Worm (Caenorhabditis elegans): ENCODE results near the gene R02D3.8.

Gene R02D3.8

DNA sequence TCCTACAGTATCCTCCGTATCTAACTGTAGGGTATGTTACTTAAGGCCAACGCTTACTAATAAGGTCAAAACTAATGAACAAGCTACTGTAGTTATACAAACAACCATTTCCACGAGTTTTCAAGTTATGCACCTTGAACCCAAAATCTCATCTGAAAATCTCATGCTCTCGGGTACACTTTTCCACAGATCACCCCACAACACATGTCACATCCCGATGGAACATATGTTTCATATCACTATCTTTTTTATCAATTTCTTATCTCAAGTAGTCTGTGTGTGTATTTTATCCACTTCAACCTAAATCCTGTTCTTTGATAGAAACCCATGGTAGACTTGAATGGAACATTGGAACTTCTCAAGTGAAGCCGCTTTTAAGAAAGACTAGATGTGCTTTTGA, 43.3 kb upstream of the R02D3.8 start:
- TF ChIP-seq fkh-6 (tag; optimal IDR thresholded peaks at IDR 0.05) = no peak
- TF ChIP-seq elt-2 (tag; optimal IDR thresholded peaks at IDR 0.05) = no peak
- TF ChIP-seq tbx-2 (tag; optimal IDR thresholded peaks at IDR 0.05) = no peak
- TF ChIP-seq elt-4 (tag; optimal IDR thresholded peaks at IDR 0.05) = no peak

DNA sequence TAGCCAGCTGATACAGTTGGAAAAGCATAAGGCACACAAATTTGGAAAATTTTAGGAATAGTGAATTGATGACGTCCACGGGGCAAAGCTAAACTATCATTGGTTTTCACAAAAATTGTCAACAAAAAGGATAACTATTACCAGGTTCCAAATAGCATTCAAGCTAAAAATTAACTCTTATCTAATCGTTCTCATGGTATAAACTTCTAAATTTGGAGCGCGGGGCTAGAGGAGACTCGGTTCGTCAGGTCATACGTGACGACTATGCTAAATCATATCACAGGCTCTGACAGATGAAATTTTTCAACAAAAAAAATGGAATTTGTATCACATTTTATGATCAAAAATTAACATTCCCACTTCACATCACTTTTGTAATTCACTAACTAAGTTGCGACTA, 42.2 kb upstream of the R02D3.8 start:
- TF ChIP-seq zip-5 (tag; optimal IDR thresholded peaks at IDR 0.05) (no peak), ceh-9 (tag; optimal IDR thresholded peaks at IDR 0.05) (no peak), pqm-1 (tag; optimal IDR thresholded peaks at IDR 0.05) (no peak), hlh-13 (GFP tag; optimal IDR thresholded peaks at IDR 0.05) (no peak), pax-1 (tag; optimal IDR thresholded peaks at IDR 0.05) (no peak), lim-6 (tag; optimal IDR thresholded peaks at IDR 0.05) (no peak), C08G9.2 (tag; optimal IDR thresholded peaks at IDR 0.05) (no peak), ceh-22 (tag; optimal IDR thresholded peaks at IDR 0.05) (no peak), hlh-15 (tag; optimal IDR thresholded peaks at IDR 0.05) (no peak), mec-3 (tag; optimal IDR thresholded peaks at IDR 0.05; ENCODE audit: borderline replicate concordance) (no peak), ceh-31 (tag; optimal IDR thresholded peaks at IDR 0.05) (no peak), ceh-19 (GFP tag; optimal IDR thresholded peaks at IDR 0.05) (no peak), rnt-1 (tag; optimal IDR thresholded peaks at IDR 0.05) (no peak), npax-4 (tag; optimal IDR thresholded peaks at IDR 0.05) (no peak), elt-2 (tag; optimal IDR thresholded peaks at IDR 0.05) (no peak), K02D7.2 (tag; optimal IDR thresholded peaks at IDR 0.05) (no peak), tbx-2 (tag; optimal IDR thresholded peaks at IDR 0.05) (no peak), ceh-14 (tag; optimal IDR thresholded peaks at IDR 0.05) (no peak), ets-4 (tag; optimal IDR thresholded peaks at IDR 0.05) (no peak)

DNA sequence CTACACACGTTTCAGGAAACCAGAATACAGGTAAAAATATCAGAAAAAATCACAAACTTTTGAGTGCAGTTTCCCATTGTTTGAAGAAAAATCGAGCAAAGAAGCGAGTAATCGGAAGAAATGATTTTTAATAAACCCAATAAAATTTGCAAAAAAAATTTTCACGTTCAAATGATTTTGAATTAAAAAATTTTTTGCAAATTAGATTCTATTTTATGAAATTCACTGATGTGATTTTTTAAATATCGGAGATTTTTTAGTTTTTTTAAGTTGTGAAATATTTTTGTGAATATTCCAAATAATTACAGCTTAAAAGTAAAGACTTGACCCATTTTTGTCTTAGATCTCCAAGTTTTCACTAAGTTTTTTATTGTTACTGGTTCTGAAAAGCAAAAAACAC, 41.2 kb upstream of the R02D3.8 start, which contains the start of gene pnp-1:
pnp-1 (minus strand) TSS at position 101 of the 400 bp plus-strand sequence.
- no peak for TF ChIP-seq ahr-1 (tag; optimal IDR thresholded peaks at IDR 0.05)

DNA sequence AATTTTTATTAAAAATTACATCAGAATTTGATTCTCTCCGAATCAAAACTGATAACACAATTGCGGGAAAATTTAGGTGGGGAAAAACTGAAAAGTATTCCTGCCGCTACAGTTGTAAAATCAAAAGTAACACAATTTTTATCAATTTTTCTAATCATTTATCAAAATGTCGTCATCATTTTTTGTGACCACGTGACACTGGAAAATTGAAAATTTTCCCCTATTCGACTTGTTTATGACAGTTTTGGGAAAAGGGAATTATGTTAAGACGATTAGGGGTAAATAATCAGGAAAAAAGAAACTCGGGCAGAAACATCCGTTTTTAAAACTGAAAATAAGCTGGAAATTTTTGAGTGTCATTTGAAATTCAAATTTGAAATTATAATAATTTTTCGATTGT, 39.8 kb upstream of the R02D3.8 start:
- no peak for TF ChIP-seq ceh-45 (GFP tag; IDR thresholded peaks at IDR 0.05)
- peak; percentile 20 for TF ChIP-seq elt-2 (tag; optimal IDR thresholded peaks at IDR 0.05)

DNA sequence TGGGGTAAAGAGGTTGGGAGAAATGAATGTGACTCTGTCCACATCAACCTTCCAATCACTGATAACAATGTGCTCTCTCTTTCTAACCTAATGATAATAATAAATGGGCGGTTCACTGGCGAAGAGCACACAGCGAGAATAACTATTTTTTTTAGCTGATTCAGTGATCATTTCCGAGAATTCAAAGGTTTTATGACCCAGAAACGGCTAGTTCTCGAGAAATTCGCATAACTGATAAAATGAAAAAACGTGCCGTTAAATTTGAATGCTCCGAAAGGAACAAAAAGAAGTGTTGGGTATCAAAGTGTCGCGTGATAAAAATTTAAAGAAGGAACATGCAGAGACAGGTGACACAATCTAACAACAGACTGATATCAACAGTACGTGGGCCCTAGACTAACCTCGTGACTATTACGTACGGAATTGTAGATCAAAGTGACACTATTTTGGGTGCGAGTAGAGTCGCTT, 38.8 kb upstream of the R02D3.8 start:
- TF ChIP-seq elt-2 (tag; optimal IDR thresholded peaks at IDR 0.05) (peak; percentile 80), hlh-30 (tag; optimal IDR thresholded peaks at IDR 0.05; ENCODE audit: insufficient read depth) (no peak), ceh-48 (tag; optimal IDR thresholded peaks at IDR 0.05) (no peak), fkh-6 (tag; optimal IDR thresholded peaks at IDR 0.05) (no peak)

DNA sequence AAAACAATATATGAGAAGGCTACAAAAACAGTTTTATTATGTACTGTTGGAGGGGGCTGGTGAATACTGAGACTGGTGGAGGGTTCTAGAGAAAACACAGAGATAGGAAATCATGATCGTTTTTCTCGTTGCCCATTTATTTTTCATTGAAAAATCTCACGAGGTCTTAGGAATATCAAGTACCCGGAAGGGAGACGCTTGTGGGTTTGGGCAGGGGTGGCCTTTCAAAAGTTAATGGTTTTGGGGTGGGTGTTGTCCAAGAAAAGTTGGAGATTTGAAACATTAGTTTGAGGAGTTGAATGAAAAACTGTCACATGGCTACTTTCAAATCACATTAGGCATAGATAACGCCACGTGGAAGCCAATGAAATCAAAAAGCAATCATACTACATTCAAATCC, 37.7 kb upstream of the R02D3.8 start:
- no peak for TF ChIP-seq ceh-34 (tag; optimal IDR thresholded peaks at IDR 0.05)
- no peak for TF ChIP-seq nhr-11 (tag; optimal IDR thresholded peaks at IDR 0.05)
- no peak for TF ChIP-seq ttx-3 (tag; optimal IDR thresholded peaks at IDR 0.05)
- TF ChIP-seq unc-86 (tag; optimal IDR thresholded peaks at IDR 0.05) = no peak
- no peak for TF ChIP-seq ref-2 (tag; optimal IDR thresholded peaks at IDR 0.05)
- no peak for TF ChIP-seq dve-1 (tag; optimal IDR thresholded peaks at IDR 0.05)
- no peak for TF ChIP-seq elt-2 (tag; optimal IDR thresholded peaks at IDR 0.05)
- TF ChIP-seq lin-11 (tag; optimal IDR thresholded peaks at IDR 0.05) = no peak
- no peak for TF ChIP-seq K09A11.1 (tag; optimal IDR thresholded peaks at IDR 0.05; ENCODE audit: insufficient read depth)
- TF ChIP-seq sox-2 (GFP tag; IDR thresholded peaks at IDR 0.05) = no peak
- TF ChIP-seq hlh-30 (tag; optimal IDR thresholded peaks at IDR 0.05; ENCODE audit: insufficient read depth) = no peak
- TF ChIP-seq ceh-45 (GFP tag; IDR thresholded peaks at IDR 0.05) = no peak
- TF ChIP-seq ceh-18 (tag; optimal IDR thresholded peaks at IDR 0.05) = no peak

All from whole organism, late embryonic.